Worm (Caenorhabditis elegans) whole organism, mixed stage, embryonic: ENCODE results near the gene srh-287.

ENCODE experiments used
- blmp-1 ChIP-seq: fragments of 150-350 bp; optimal IDR thresholded peaks from 2 replicates; lab custom pipeline; 2014; ENCODE audit warnings: missing biosample characterization, missing genetic modification characterization
- ces-1 ChIP-seq: fragments of 150-350 bp; optimal IDR thresholded peaks from 2 replicates; lab custom pipeline; 2014; ENCODE audit warnings: missing biosample characterization, missing genetic modification reagents, missing genetic modification characterization
- cnd-1 ChIP-seq: fragments of 200-800 bp; sonication (Bioruptor generic); optimal IDR thresholded peaks from 2 replicates; lab custom pipeline; 2018; ENCODE audit warnings: mild to moderate bottlenecking, missing genetic modification characterization, missing compliant biosample characterization
- lsy-2 ChIP-seq: fragments of 150-350 bp; optimal IDR thresholded peaks from 2 replicates; lab custom pipeline; 2014; ENCODE audit warnings: missing biosample characterization, missing genetic modification characterization
- mab-5 ChIP-seq: fragments of 150-350 bp; optimal IDR thresholded peaks from 2 replicates; lab custom pipeline; 2014; ENCODE audit warnings: missing biosample characterization, missing genetic modification characterization
- nhr-2 ChIP-seq: fragments of 150-350 bp; optimal IDR thresholded peaks from 2 replicates; lab custom pipeline; 2014; ENCODE audit warnings: missing biosample characterization, missing genetic modification characterization
- nhr-28 ChIP-seq: fragments of 150-350 bp; optimal IDR thresholded peaks from 2 replicates; lab custom pipeline; 2014; ENCODE audit warnings: missing biosample characterization, missing genetic modification characterization
- snpc-4 ChIP-seq: fragments of 150-350 bp; optimal IDR thresholded peaks from 2 replicates; lab custom pipeline; 2014; ENCODE audit warnings: missing biosample characterization, missing genetic modification characterization
- unc-120 ChIP-seq: sonication (generic microtip); optimal IDR thresholded peaks from 2 replicates; lab custom pipeline; 2017; ENCODE audit warnings: missing genetic modification characterization, missing compliant biosample characterization; ENCODE audit not compliant: poor library complexity, severe bottlenecking
- unc-62 ChIP-seq: fragments of 150-350 bp; optimal IDR thresholded peaks from 2 replicates; lab custom pipeline; 2014; ENCODE audit warnings: missing biosample characterization, missing genetic modification reagents, missing genetic modification characterization
- ztf-11 ChIP-seq: fragments of 150-350 bp; optimal IDR thresholded peaks from 2 replicates; lab custom pipeline; 2014; ENCODE audit warnings: missing biosample characterization, missing genetic modification characterization

ce11 chrV:17773108-17773507, 27.5 kb upstream of the srh-287 start, which contains the start of gene sre-21:
- TF ChIP-seq ces-1 (GFP tag; lab: Kevin White, UChicago) (no peak), unc-62 (GFP tag; lab: Kevin White, UChicago) (no peak), ztf-11 (tag; lab: Kevin White, UChicago) (no peak), snpc-4 (tag; lab: Kevin White, UChicago) (no peak), mab-5 (tag; lab: Kevin White, UChicago) (no peak), unc-120 (tag; lab: Kevin White, UChicago) (no peak), blmp-1 (tag; lab: Kevin White, UChicago) (no peak), nhr-28 (tag; lab: Kevin White, UChicago) (no peak), lsy-2 (tag; lab: Kevin White, UChicago) (no peak), nhr-2 (tag; lab: Kevin White, UChicago) (no peak), cnd-1 (tag; lab: Kevin White, UChicago) (no peak)
